Worm (Caenorhabditis elegans) whole organism, late embryonic: ENCODE results near the gene mpst-7.

Experiments used
- C08G9.2 ChIP-seq: sonication (generic microtip); optimal IDR thresholded peaks from 2 replicates; lab custom pipeline; 2016; ENCODE audit warnings: mild to moderate bottlenecking, missing genetic modification characterization, moderate library complexity, missing compliant biosample characterization
- F13H6.1 ChIP-seq: sonication (generic microtip); optimal IDR thresholded peaks from 2 replicates; lab custom pipeline; 2016; ENCODE audit warnings: missing genetic modification characterization, missing compliant biosample characterization
- K02D7.2 ChIP-seq: sonication (generic microtip); optimal IDR thresholded peaks from 2 replicates; lab custom pipeline; 2017; ENCODE audit warnings: mild to moderate bottlenecking, missing genetic modification characterization, missing compliant biosample characterization
- K09A11.1 ChIP-seq: sonication (generic microtip); optimal IDR thresholded peaks from 2 replicates; lab custom pipeline; 2017; ENCODE audit warnings: antibody characterized with exemption, mild to moderate bottlenecking, missing genetic modification characterization, missing compliant biosample characterization; ENCODE audit not compliant: insufficient read depth
- T23F11.4 ChIP-seq: fragments of 200-800 bp; sonication (Bioruptor generic); optimal IDR thresholded peaks from 2 replicates; lab custom pipeline; 2018; ENCODE audit warnings: mild to moderate bottlenecking, missing genetic modification characterization, missing compliant biosample characterization
- Y22D7AL.16 ChIP-seq: sonication (generic microtip); optimal IDR thresholded peaks from 2 replicates; lab custom pipeline; 2016; ENCODE audit warnings: missing genetic modification characterization, missing compliant biosample characterization
- ceh-19 ChIP-seq: fragments of 200-800 bp; sonication (Bioruptor generic); optimal IDR thresholded peaks from 2 replicates; lab custom pipeline; 2018; ENCODE audit warnings: mild to moderate bottlenecking, missing genetic modification characterization, missing compliant biosample characterization
- ceh-22 ChIP-seq: sonication (generic microtip); optimal IDR thresholded peaks from 2 replicates; lab custom pipeline; 2017; ENCODE audit warnings: missing biosample characterization, missing genetic modification characterization
- ceh-24 ChIP-seq: sonication (generic microtip); optimal IDR thresholded peaks from 2 replicates; lab custom pipeline; 2016; ENCODE audit warnings: mild to moderate bottlenecking, missing genetic modification characterization, missing compliant biosample characterization
- ceh-30 ChIP-seq: fragments of 150-350 bp; optimal IDR thresholded peaks from 2 replicates; lab custom pipeline; 2014; ENCODE audit warnings: missing biosample characterization, missing genetic modification characterization
- ceh-31 ChIP-seq: sonication (generic microtip); optimal IDR thresholded peaks from 2 replicates; lab custom pipeline; 2016; ENCODE audit warnings: missing genetic modification characterization, missing compliant biosample characterization
- ceh-34 ChIP-seq: sonication (generic microtip); optimal IDR thresholded peaks from 2 replicates; lab custom pipeline; 2016; ENCODE audit warnings: mild to moderate bottlenecking, missing genetic modification characterization, missing compliant biosample characterization
- che-1 ChIP-seq: sonication (generic microtip); optimal IDR thresholded peaks from 2 replicates; lab custom pipeline; 2016; ENCODE audit warnings: mild to moderate bottlenecking, missing genetic modification characterization, missing compliant biosample characterization
- elt-4 ChIP-seq: sonication (generic microtip); optimal IDR thresholded peaks from 2 replicates; lab custom pipeline; 2016; ENCODE audit warnings: missing genetic modification characterization, missing compliant biosample characterization
- ets-4 ChIP-seq: sonication (generic microtip); optimal IDR thresholded peaks from 2 replicates; lab custom pipeline; 2016; ENCODE audit warnings: missing genetic modification characterization, missing compliant biosample characterization
- fax-1 ChIP-seq: sonication (generic microtip); optimal IDR thresholded peaks from 2 replicates; lab custom pipeline; 2016; ENCODE audit warnings: missing genotype, missing genetic modification characterization, missing compliant biosample characterization
- fkh-10 ChIP-seq: fragments of 150-350 bp; optimal IDR thresholded peaks from 2 replicates; lab custom pipeline; 2014; ENCODE audit warnings: missing biosample characterization, missing genetic modification reagents, missing genetic modification characterization
- fkh-6 ChIP-seq: sonication (generic microtip); optimal IDR thresholded peaks from 2 replicates; lab custom pipeline; 2016; ENCODE audit warnings: missing genetic modification characterization, missing compliant biosample characterization
- hlh-15 ChIP-seq: sonication (generic microtip); optimal IDR thresholded peaks from 2 replicates; lab custom pipeline; 2016; ENCODE audit warnings: missing genetic modification characterization, missing compliant biosample characterization
- hlh-6 ChIP-seq: sonication (generic microtip); optimal IDR thresholded peaks from 2 replicates; lab custom pipeline; 2016; ENCODE audit warnings: missing genotype, missing genetic modification characterization, missing compliant biosample characterization
- madf-2 ChIP-seq: sonication (generic microtip); optimal IDR thresholded peaks from 2 replicates; lab custom pipeline; 2017; ENCODE audit warnings: missing genetic modification characterization, missing compliant biosample characterization
- mec-3 ChIP-seq: sonication (generic microtip); optimal IDR thresholded peaks from 2 replicates; lab custom pipeline; 2016; ENCODE audit warnings: borderline replicate concordance, missing genetic modification characterization, missing compliant biosample characterization
- nfya-1 ChIP-seq: sonication (generic microtip); optimal IDR thresholded peaks from 2 replicates; lab custom pipeline; 2017; ENCODE audit warnings: missing genetic modification characterization, mild to moderate bottlenecking, missing compliant biosample characterization, antibody characterized with exemption, moderate library complexity
- nhr-11 ChIP-seq: fragments of 150-350 bp; optimal IDR thresholded peaks from 2 replicates; lab custom pipeline; 2014; ENCODE audit warnings: missing biosample characterization, missing genetic modification characterization
- nhr-232 ChIP-seq: sonication (generic microtip); optimal IDR thresholded peaks from 2 replicates; lab custom pipeline; 2016; ENCODE audit warnings: missing genetic modification characterization, missing compliant biosample characterization
- npax-4 ChIP-seq: sonication (generic microtip); optimal IDR thresholded peaks from 2 replicates; lab custom pipeline; 2016; ENCODE audit warnings: missing genetic modification characterization, missing compliant biosample characterization
- pat-9 ChIP-seq: fragments of 200-800 bp; sonication (Bioruptor generic); optimal IDR thresholded peaks from 2 replicates; lab custom pipeline; 2018; ENCODE audit warnings: mild to moderate bottlenecking, missing genetic modification characterization, moderate library complexity, missing compliant biosample characterization
- pha-2 ChIP-seq: sonication (generic microtip); optimal IDR thresholded peaks from 2 replicates; lab custom pipeline; 2017; ENCODE audit warnings: mild to moderate bottlenecking, missing genetic modification characterization, missing compliant biosample characterization
- pha-4 ChIP-seq: fragments of 150-350 bp; optimal IDR thresholded peaks from 2 replicates; lab custom pipeline; 2018; ENCODE audit warnings: missing biosample characterization, missing genetic modification reagents, missing genetic modification characterization
- pqm-1 ChIP-seq: sonication (generic microtip); optimal IDR thresholded peaks from 2 replicates; lab custom pipeline; 2016; ENCODE audit warnings: missing genetic modification characterization, missing compliant biosample characterization
- sox-2 ChIP-seq: fragments of 200-800 bp; sonication (Bioruptor generic); IDR thresholded peaks from 2 replicates; pipeline ENCODE4 v1.3.6; 2022; ENCODE audit warnings: missing genetic modification reagents, missing genetic modification characterization, missing compliant biosample characterization
- sox-4 ChIP-seq: sonication (generic microtip); optimal IDR thresholded peaks from 2 replicates; lab custom pipeline; 2017; ENCODE audit warnings: mild to moderate bottlenecking, missing genetic modification characterization, inconsistent platforms, missing compliant biosample characterization
- syd-9 ChIP-seq: sonication (generic microtip); optimal IDR thresholded peaks from 2 replicates; lab custom pipeline; 2016; ENCODE audit warnings: mild to moderate bottlenecking, missing genetic modification characterization, moderate library complexity, missing compliant biosample characterization
- ttx-3 ChIP-seq: sonication (generic microtip); optimal IDR thresholded peaks from 2 replicates; lab custom pipeline; 2016; ENCODE audit warnings: missing genetic modification reagents, missing genetic modification characterization, missing compliant biosample characterization
- unc-3 ChIP-seq, 2 experiments: fragments of 200-800 bp in 1 of 2; sonication (Bioruptor generic) in 1 of 2; sonication (generic microtip) in 1 of 2; conservative IDR thresholded peaks in 1 of 2; optimal IDR thresholded peaks in 1 of 2; 2 replicates each; pipeline versions ENCODE4 v1.3.6 to Lab custom; 2016 to 2022; ENCODE audit warnings: missing compliant biosample characterization in 2 of 2, missing genetic modification characterization in 2 of 2, missing genetic modification reagents in 1 of 2
- unc-42 ChIP-seq: sonication (generic microtip); optimal IDR thresholded peaks from 2 replicates; lab custom pipeline; 2016; ENCODE audit warnings: missing genotype, missing genetic modification characterization, missing compliant biosample characterization

Gene mpst-7

ce11 chrV:12999559-12999958, 38.6 kb upstream of the mpst-7 start, which contains the start of gene far-4:
Gene far-4, minus strand, starts transcription at chrV:12999659.
- TF ChIP-seq madf-2 (tag; lab: Kevin White, UChicago): no peak

ce11 chrV:12997422-12997821, 36.5 kb upstream of the mpst-7 start, which contains the start of gene far-3:
Gene far-3, minus strand, starts transcription at chrV:12997522.
- TF ChIP-seq ets-4 (tag; lab: Kevin White, UChicago): no peak
- no peak for TF ChIP-seq pqm-1 (tag; lab: Kevin White, UChicago)
- TF ChIP-seq sox-2: no peak
- no peak for TF ChIP-seq sox-4
- no peak for TF ChIP-seq npax-4 (tag; lab: Kevin White, UChicago)
- TF ChIP-seq pha-4 (tag; lab: Kevin White, UChicago): no peak
- no peak for TF ChIP-seq hlh-15 (tag; lab: Kevin White, UChicago)
- TF ChIP-seq unc-42: no peak
- TF ChIP-seq nhr-11 (tag; lab: Kevin White, UChicago): no peak
- TF ChIP-seq che-1 (tag; lab: Kevin White, UChicago): no peak
- TF ChIP-seq fkh-10 (GFP tag; lab: Kevin White, UChicago): no peak
- no peak for TF ChIP-seq fax-1 (tag; lab: Kevin White, UChicago)
- TF ChIP-seq, all 69 proteins: peak for 0

- TF ChIP-seq npax-4 (tag; lab: Kevin White, UChicago) (no peak), ets-4 (tag; lab: Kevin White, UChicago) (no peak), ceh-19 (GFP tag; lab: Kevin White, UChicago) (no peak), fkh-10 (GFP tag; lab: Kevin White, UChicago) (no peak), pat-9 (no peak), ceh-30 (no peak), pha-4 (tag; lab: Kevin White, UChicago) (no peak), nfya-1 (tag; lab: Kevin White, UChicago) (no peak), T23F11.4 (GFP tag; lab: Kevin White, UChicago) (no peak), ttx-3 (no peak), che-1 (tag; lab: Kevin White, UChicago) (no peak), unc-3 (GFP tag; conservative IDR thresholded peaks at IDR 0.05; lab: Robert Waterston, UW) (no peak), unc-3 (tag; optimal IDR thresholded peaks at IDR 0.05; lab: Kevin White, UChicago) (no peak), ceh-24 (tag; lab: Kevin White, UChicago) (no peak), unc-42 (no peak), sox-2 (no peak), ceh-34 (no peak), F13H6.1 (tag; lab: Kevin White, UChicago) (no peak)
Measured at ce11 chrV:12995269-12995668, 34.3 kb upstream of the mpst-7 start, which contains the start of gene far-5. Gene far-5, plus strand, starts transcription at chrV:12995569.

ce11 chrV:12992891-12993290, 32.0 kb upstream of the mpst-7 start, which contains the start of the genes F15B9.11 and dsl-7:
Gene F15B9.11, minus strand, starts transcription at chrV:12992895.
Gene dsl-7, plus strand, starts transcription at chrV:12993150.
- no peak for TF ChIP-seq ceh-24 (tag; lab: Kevin White, UChicago)
- TF ChIP-seq madf-2 (tag; lab: Kevin White, UChicago): no peak
- TF ChIP-seq hlh-15 (tag; lab: Kevin White, UChicago): no peak
- no peak for TF ChIP-seq pha-2
- no peak for TF ChIP-seq nhr-232 (tag; lab: Kevin White, UChicago)
- TF ChIP-seq elt-4 (tag; lab: Kevin White, UChicago): no peak
- TF ChIP-seq K02D7.2 (tag; lab: Kevin White, UChicago): no peak
- no peak for TF ChIP-seq che-1 (tag; lab: Kevin White, UChicago)
- TF ChIP-seq K09A11.1 (tag; lab: Kevin White, UChicago): no peak
- TF ChIP-seq Y22D7AL.16 (tag; lab: Kevin White, UChicago): no peak
- TF ChIP-seq syd-9 (tag; lab: Kevin White, UChicago): no peak
- no peak for TF ChIP-seq ceh-30
- TF ChIP-seq mec-3 (tag; lab: Kevin White, UChicago): no peak
- TF ChIP-seq ceh-22: no peak
- no peak for TF ChIP-seq C08G9.2 (tag; lab: Kevin White, UChicago)
- TF ChIP-seq fkh-6 (tag; lab: Kevin White, UChicago): no peak
- TF ChIP-seq hlh-6 (tag; lab: Kevin White, UChicago): no peak
- no peak for TF ChIP-seq ceh-31 (tag; lab: Kevin White, UChicago)
